ENCODE assay signal across 5 fruit fly cellular contexts in genomic region chr3L:20630602-20631001, dm6.
TF ChIP-seq lines count a peak whose summit lies in the region.

No protein-coding gene starts in this region.

- TF ChIP-seq CTCF in whole organism, embryonic (GFP tag; optimal IDR thresholded peaks at IDR 0.05; lab: Kevin White, UChicago): no peak

TF ChIP-seq in whole organism, 6 proteins besides CTCF, POLR2A, EP300 and RAD21:
- peak; percentile 72 for TF ChIP-seq pan (optimal IDR thresholded peaks at IDR 0.05; lab: Kevin White, UChicago)
- TF ChIP-seq CG8478 (optimal IDR thresholded peaks at IDR 0.05; lab: Kevin White, UChicago): no peak

TF ChIP-seq in whole organism, embryonic, 481 proteins besides CTCF, POLR2A, EP300 and RAD21 (continues in another document):
- TF ChIP-seq danr (GFP tag; IDR thresholded peaks at IDR 0.05; lab: Robert Waterston, UW): no peak
- TF ChIP-seq CG17361 (GFP tag; IDR thresholded peaks at IDR 0.05; lab: Robert Waterston, UW): peak; percentile 66
- peak; percentile 43 for TF ChIP-seq CG33557 (GFP tag; optimal IDR thresholded peaks at IDR 0.05; lab: Kevin White, UChicago)
- TF ChIP-seq Rfx (GFP tag; IDR thresholded peaks at IDR 0.05; lab: Robert Waterston, UW): 0 out of 2 replicates have a peak, but pooled peaks have one; percentile 34
- no peak for TF ChIP-seq Fer3 (tag; optimal IDR thresholded peaks at IDR 0.05; lab: Kevin White, UChicago)
- no peak for TF ChIP-seq nerfin-2 (GFP tag; IDR thresholded peaks at IDR 0.05; lab: Robert Waterston, UW; ENCODE audit: partially characterized antibody)
- peak; percentile 8; the same call in 1 of the 2 replicates for TF ChIP-seq ara (GFP tag; IDR thresholded peaks at IDR 0.05; lab: Robert Waterston, UW)
- TF ChIP-seq CG15696 (tag; optimal IDR thresholded peaks at IDR 0.05; lab: Kevin White, UChicago): peak; percentile 73
- TF ChIP-seq CG9609 (GFP tag; optimal IDR thresholded peaks at IDR 0.05; lab: Kevin White, UChicago): peak; percentile 25
- TF ChIP-seq ttk (GFP tag; IDR thresholded peaks at IDR 0.05; lab: Robert Waterston, UW): peak; percentile 18; the same call in 1 of the 2 replicates
- TF ChIP-seq fd102C (GFP tag; optimal IDR thresholded peaks at IDR 0.05; lab: Kevin White, UChicago): peak; percentile 33
- peak; percentile 40 for TF ChIP-seq CG16815 (GFP tag; optimal IDR thresholded peaks at IDR 0.05; lab: Kevin White, UChicago)
- TF ChIP-seq CG32532 (GFP tag; IDR thresholded peaks at IDR 0.05; lab: Robert Waterston, UW): no peak
- TF ChIP-seq CG17385 (GFP tag; optimal IDR thresholded peaks at IDR 0.05; lab: Kevin White, UChicago): peak; percentile 24
- TF ChIP-seq gcm (GFP tag; optimal IDR thresholded peaks at IDR 0.05; lab: Kevin White, UChicago): peak; percentile 4
- TF ChIP-seq CG2120 (GFP tag; optimal IDR thresholded peaks at IDR 0.05; lab: Kevin White, UChicago): peak; percentile 7
- TF ChIP-seq NK7.1 (GFP tag; optimal IDR thresholded peaks at IDR 0.05; lab: Kevin White, UChicago): no peak
- no peak for TF ChIP-seq Myb (GFP tag; optimal IDR thresholded peaks at IDR 0.05; lab: Kevin White, UChicago)
- TF ChIP-seq CG3995 (GFP tag; optimal IDR thresholded peaks at IDR 0.05; lab: Kevin White, UChicago): no peak
- TF ChIP-seq sr (GFP tag; IDR thresholded peaks at IDR 0.05; lab: Robert Waterston, UW): no peak
- peak; percentile 13 for TF ChIP-seq Mad (GFP tag; optimal IDR thresholded peaks at IDR 0.05; lab: Kevin White, UChicago)
- TF ChIP-seq chn (GFP tag; optimal IDR thresholded peaks at IDR 0.05; lab: Kevin White, UChicago): peak; percentile 23

TF ChIP-seq in whole organism, prepupa, 60 proteins besides CTCF, POLR2A, EP300 and RAD21 (continues in another document):
- no peak for TF ChIP-seq vri (GFP tag; optimal IDR thresholded peaks at IDR 0.05; lab: Kevin White, UChicago)
- TF ChIP-seq CG4318 (GFP tag; optimal IDR thresholded peaks at IDR 0.05; lab: Kevin White, UChicago): no peak
- TF ChIP-seq cyc (GFP tag; optimal IDR thresholded peaks at IDR 0.05; lab: Kevin White, UChicago): peak; percentile 52
- TF ChIP-seq fd85E (GFP tag; optimal IDR thresholded peaks at IDR 0.05; lab: Kevin White, UChicago): no peak
- TF ChIP-seq Eip78C (GFP tag; lab: Kevin White, UChicago): peak; percentile 84
- peak; percentile 52 for TF ChIP-seq Sox102F (GFP tag; optimal IDR thresholded peaks at IDR 0.05; lab: Kevin White, UChicago)
- no peak for TF ChIP-seq CG16779 (tag; optimal IDR thresholded peaks at IDR 0.05; lab: Kevin White, UChicago)
- TF ChIP-seq CG11762 (GFP tag; optimal IDR thresholded peaks at IDR 0.05; lab: Kevin White, UChicago; ENCODE audit: insufficient read depth): no peak
- TF ChIP-seq CG8632 (GFP tag; optimal IDR thresholded peaks at IDR 0.05; lab: Kevin White, UChicago): peak; percentile 35
- TF ChIP-seq Gug (GFP tag; IDR thresholded peaks at IDR 0.05; lab: Robert Waterston, UW): no peak
- peak; percentile 48 for TF ChIP-seq lz (GFP tag; optimal IDR thresholded peaks at IDR 0.05; lab: Kevin White, UChicago)
- peak; percentile 51 for TF ChIP-seq pdm3 (GFP tag; optimal IDR thresholded peaks at IDR 0.05; lab: Kevin White, UChicago)
- no peak for TF ChIP-seq Blimp-1 (GFP tag; optimal IDR thresholded peaks at IDR 0.05; lab: Kevin White, UChicago)
- TF ChIP-seq Sox14 (GFP tag; optimal IDR thresholded peaks at IDR 0.05; lab: Kevin White, UChicago): peak; percentile 28
- peak; percentile 34 for TF ChIP-seq CG11902 (GFP tag; optimal IDR thresholded peaks at IDR 0.05; lab: Kevin White, UChicago)
- TF ChIP-seq CG1621 (tag; optimal IDR thresholded peaks at IDR 0.05; lab: Kevin White, UChicago): no peak
- TF ChIP-seq fd59A (GFP tag; optimal IDR thresholded peaks at IDR 0.05; lab: Kevin White, UChicago): no peak
- no peak for TF ChIP-seq CG6163 (GFP tag; IDR thresholded peaks at IDR 0.05; lab: Robert Waterston, UW)
- TF ChIP-seq ss (GFP tag; optimal IDR thresholded peaks at IDR 0.05; lab: Kevin White, UChicago): no peak
- no peak for TF ChIP-seq Lpt (GFP tag; optimal IDR thresholded peaks at IDR 0.05; lab: Kevin White, UChicago)
- no peak for TF ChIP-seq dsx (GFP tag; optimal IDR thresholded peaks at IDR 0.05; lab: Kevin White, UChicago; ENCODE audit: poor library complexity, severe bottlenecking)
- peak; percentile 67 for TF ChIP-seq Met (GFP tag; optimal IDR thresholded peaks at IDR 0.05; lab: Kevin White, UChicago)
- TF ChIP-seq esn (GFP tag; optimal IDR thresholded peaks at IDR 0.05; lab: Kevin White, UChicago): peak; percentile 62

TF ChIP-seq in whole organism, pupa, 21 proteins besides CTCF, POLR2A, EP300 and RAD21:
- TF ChIP-seq Snoo (tag; optimal IDR thresholded peaks at IDR 0.05; lab: Kevin White, UChicago): peak; percentile 4
- TF ChIP-seq rn (GFP tag; IDR thresholded peaks at IDR 0.05; lab: Robert Waterston, UW): no peak
- TF ChIP-seq Pif1A (GFP tag; optimal IDR thresholded peaks at IDR 0.05; lab: Kevin White, UChicago): peak; percentile 15

TF ChIP-seq in whole organism, wandering third instar larva, 38 proteins besides CTCF, POLR2A, EP300 and RAD21:
- TF ChIP-seq CG9705 (GFP tag; optimal IDR thresholded peaks at IDR 0.05; lab: Kevin White, UChicago) (no peak), CG32264 (GFP tag; optimal IDR thresholded peaks at IDR 0.05; lab: Kevin White, UChicago) (no peak), woc (GFP tag; optimal IDR thresholded peaks at IDR 0.05; lab: Kevin White, UChicago) (peak; percentile 50), dmrt93B (GFP tag; optimal IDR thresholded peaks at IDR 0.05; lab: Kevin White, UChicago) (peak; percentile 14), Myc (optimal IDR thresholded peaks at IDR 0.05; lab: Kevin White, UChicago) (no peak), h (GFP tag; optimal IDR thresholded peaks at IDR 0.05; lab: Kevin White, UChicago) (peak; percentile 51), Sp1 (GFP tag; optimal IDR thresholded peaks at IDR 0.05; lab: Kevin White, UChicago) (peak; percentile 26), GATAd (GFP tag; optimal IDR thresholded peaks at IDR 0.05; lab: Kevin White, UChicago) (no peak), ey (GFP tag; optimal IDR thresholded peaks at IDR 0.05; lab: Kevin White, UChicago) (peak; percentile 46), foxo (GFP tag; optimal IDR thresholded peaks at IDR 0.05; lab: Kevin White, UChicago) (peak in 1 of 2 experiments; percentile 27), Hr78 (GFP tag; optimal IDR thresholded peaks at IDR 0.05; lab: Kevin White, UChicago) (no peak), Abd-B (GFP tag; optimal IDR thresholded peaks at IDR 0.05; lab: Kevin White, UChicago) (no peak), Hnf4 (GFP tag; optimal IDR thresholded peaks at IDR 0.05; lab: Kevin White, UChicago) (no peak), lola (GFP tag; optimal IDR thresholded peaks at IDR 0.05; lab: Kevin White, UChicago) (no peak), Rel (GFP tag; optimal IDR thresholded peaks at IDR 0.05; lab: Kevin White, UChicago) (no peak), Rel (tag; optimal IDR thresholded peaks at IDR 0.05; lab: Kevin White, UChicago) (no peak), rgr (GFP tag; optimal IDR thresholded peaks at IDR 0.05; lab: Kevin White, UChicago) (peak; percentile 48), fru (GFP tag; optimal IDR thresholded peaks at IDR 0.05; lab: Kevin White, UChicago) (peak; percentile 36), N (GFP tag; optimal IDR thresholded peaks at IDR 0.05; lab: Kevin White, UChicago) (no peak), dl (GFP tag; optimal IDR thresholded peaks at IDR 0.05; lab: Kevin White, UChicago; ENCODE audit: insufficient read depth in 1 of 2, partially characterized antibody in 2 of 2) (no peak), br (GFP tag; optimal IDR thresholded peaks at IDR 0.05; lab: Kevin White, UChicago) (peak; percentile 18), CrebA (GFP tag; optimal IDR thresholded peaks at IDR 0.05; lab: Kevin White, UChicago; ENCODE audit: borderline replicate concordance) (no peak), HLH106 (tag; optimal IDR thresholded peaks at IDR 0.05; lab: Kevin White, UChicago) (peak; percentile 54), pan (optimal IDR thresholded peaks at IDR 0.05; lab: Kevin White, UChicago) (no peak), Mio (GFP tag; optimal IDR thresholded peaks at IDR 0.05; lab: Kevin White, UChicago) (no peak), dsf (GFP tag; optimal IDR thresholded peaks at IDR 0.05; lab: Kevin White, UChicago; ENCODE audit: borderline replicate concordance) (no peak), psq (GFP tag; optimal IDR thresholded peaks at IDR 0.05; lab: Kevin White, UChicago) (peak; percentile 16), Hr83 (GFP tag; optimal IDR thresholded peaks at IDR 0.05; lab: Kevin White, UChicago; ENCODE audit: poor library complexity, severe bottlenecking) (no peak), OdsH (GFP tag; optimal IDR thresholded peaks at IDR 0.05; lab: Kevin White, UChicago) (peak; percentile 42)
